Fruit fly (Drosophila melanogaster): ENCODE data around the gene CG42821.

Gene CG42821

dm6 chr3R:17391313-17391845, 21.5 kb upstream of the CG42821 start, which contains the start of the genes Brf and sds22 (continued):
- peak; percentile 98 for TF ChIP-seq CG9932 (GFP tag; IDR thresholded peaks at IDR 0.05)
- TF ChIP-seq CG8290 (GFP tag; optimal IDR thresholded peaks at IDR 0.05), result peak; percentile 96
- TF ChIP-seq CG8290 (tag; optimal IDR thresholded peaks at IDR 0.05), result peak; percentile 71 to 88
- peak; percentile 98 for TF ChIP-seq CG15696 (tag; optimal IDR thresholded peaks at IDR 0.05)
- TF ChIP-seq CG1603 (tag; optimal IDR thresholded peaks at IDR 0.05), result peak; percentile 93
- peak; percentile 73 for TF ChIP-seq ap (GFP tag; IDR thresholded peaks at IDR 0.05)
- TF ChIP-seq CG13624 (GFP tag; optimal IDR thresholded peaks at IDR 0.05), result peak; percentile 96
- TF ChIP-seq HLH54F (GFP tag; optimal IDR thresholded peaks at IDR 0.05), result peak; percentile 97
- no peak for TF ChIP-seq lov (optimal IDR thresholded peaks at IDR 0.05)
- TF ChIP-seq lov (GFP tag; IDR thresholded peaks at IDR 0.05), result peak; percentile 86; the same call in 2 of the 3 replicates
- peak; percentile 87 for TF ChIP-seq gcm2 (GFP tag; optimal IDR thresholded peaks at IDR 0.05)
- peak; percentile 87 for TF ChIP-seq da (GFP tag; optimal IDR thresholded peaks at IDR 0.05)
- TF ChIP-seq twi (tag; optimal IDR thresholded peaks at IDR 0.05), result peak; percentile 94
- peak; percentile 89 for TF ChIP-seq CG11093 (GFP tag; IDR thresholded peaks at IDR 0.05)
- TF ChIP-seq CG32772 (GFP tag; IDR thresholded peaks at IDR 0.05), result peak; percentile 93
- peak; percentile 73 for TF ChIP-seq HLH4C (GFP tag; IDR thresholded peaks at IDR 0.05; ENCODE audit: partially characterized antibody)
- TF ChIP-seq trh (GFP tag; optimal IDR thresholded peaks at IDR 0.05), result peak; percentile 93
- peak; percentile 96 for TF ChIP-seq CG10147 (GFP tag; optimal IDR thresholded peaks at IDR 0.05)
- no peak for TF ChIP-seq pita (GFP tag; optimal IDR thresholded peaks at IDR 0.05)
- TF ChIP-seq Vsx1 (GFP tag; optimal IDR thresholded peaks at IDR 0.05), result peak; percentile 80
- TF ChIP-seq lilli (GFP tag; optimal IDR thresholded peaks at IDR 0.05), result peak; percentile 98
- TF ChIP-seq ERR (GFP tag; optimal IDR thresholded peaks at IDR 0.05), result peak; percentile 89
- peak; percentile 93 for TF ChIP-seq tio (GFP tag; optimal IDR thresholded peaks at IDR 0.05)
- peak; percentile 91 for TF ChIP-seq CG14441 (GFP tag; IDR thresholded peaks at IDR 0.05)
- peak; percentile 97 for TF ChIP-seq sug (tag; optimal IDR thresholded peaks at IDR 0.05)
- peak; percentile 94 for TF ChIP-seq caup (GFP tag; optimal IDR thresholded peaks at IDR 0.05; ENCODE audit: severe bottlenecking)
- TF ChIP-seq CG7357 (GFP tag; IDR thresholded peaks at IDR 0.05), result peak; percentile 86
- peak; percentile 84 for TF ChIP-seq CG2875 (GFP tag; optimal IDR thresholded peaks at IDR 0.05)
- TF ChIP-seq CG1233 (GFP tag; optimal IDR thresholded peaks at IDR 0.05), result peak; percentile 95
- peak; percentile 93 for TF ChIP-seq tup (GFP tag; optimal IDR thresholded peaks at IDR 0.05)
- TF ChIP-seq CG43689 (GFP tag; IDR thresholded peaks at IDR 0.05), result peak; percentile 78
- TF ChIP-seq Kr (GFP tag; optimal IDR thresholded peaks at IDR 0.05), result peak; percentile 33
- peak; percentile 83 for TF ChIP-seq nom (GFP tag; optimal IDR thresholded peaks at IDR 0.05)
- TF ChIP-seq slou (GFP tag; optimal IDR thresholded peaks at IDR 0.05), result peak; percentile 96
- TF ChIP-seq Sox102F (GFP tag; optimal IDR thresholded peaks at IDR 0.05), result peak; percentile 95
- TF ChIP-seq ATbp (GFP tag; optimal IDR thresholded peaks at IDR 0.05), result peak; percentile 69
- TF ChIP-seq MTF-1 (GFP tag; optimal IDR thresholded peaks at IDR 0.05; ENCODE audit: borderline replicate concordance), result peak; percentile 74
- TF ChIP-seq Lhr (GFP tag; optimal IDR thresholded peaks at IDR 0.05), result peak; percentile 84
- no peak for TF ChIP-seq CG1832 (GFP tag; optimal IDR thresholded peaks at IDR 0.05)
- TF ChIP-seq btn (GFP tag; optimal IDR thresholded peaks at IDR 0.05), result peak; percentile 84
- TF ChIP-seq CG2129 (GFP tag; IDR thresholded peaks at IDR 0.05; ENCODE audit: partially characterized antibody), result peak; percentile 62
- peak; percentile 82 for TF ChIP-seq Poxn (GFP tag; IDR thresholded peaks at IDR 0.05)
- TF ChIP-seq aop (GFP tag; IDR thresholded peaks at IDR 0.05), result peak; percentile 60; the same call in 1 of the 2 replicates
- TF ChIP-seq crol (GFP tag; IDR thresholded peaks at IDR 0.05), result no peak; the same call in 1 of the 2 replicates
- peak; percentile 93 for TF ChIP-seq Mad (GFP tag; optimal IDR thresholded peaks at IDR 0.05)
- peak; percentile 94 for TF ChIP-seq Atf3 (GFP tag; optimal IDR thresholded peaks at IDR 0.05)
- TF ChIP-seq br (optimal IDR thresholded peaks at IDR 0.05), result no peak
- peak in 1 of 3 experiments; percentile 74 for TF ChIP-seq Stat92E (GFP tag; optimal IDR thresholded peaks at IDR 0.05)
- peak; percentile 94 for TF ChIP-seq Side (GFP tag; optimal IDR thresholded peaks at IDR 0.05)
- TF ChIP-seq CG6854 (GFP tag; optimal IDR thresholded peaks at IDR 0.05), result peak; percentile 67

Data from whole organism, embryonic.